Worm (Caenorhabditis elegans): ENCODE measurements around the gene EEED8.4.

Gene EEED8.4

DNA sequence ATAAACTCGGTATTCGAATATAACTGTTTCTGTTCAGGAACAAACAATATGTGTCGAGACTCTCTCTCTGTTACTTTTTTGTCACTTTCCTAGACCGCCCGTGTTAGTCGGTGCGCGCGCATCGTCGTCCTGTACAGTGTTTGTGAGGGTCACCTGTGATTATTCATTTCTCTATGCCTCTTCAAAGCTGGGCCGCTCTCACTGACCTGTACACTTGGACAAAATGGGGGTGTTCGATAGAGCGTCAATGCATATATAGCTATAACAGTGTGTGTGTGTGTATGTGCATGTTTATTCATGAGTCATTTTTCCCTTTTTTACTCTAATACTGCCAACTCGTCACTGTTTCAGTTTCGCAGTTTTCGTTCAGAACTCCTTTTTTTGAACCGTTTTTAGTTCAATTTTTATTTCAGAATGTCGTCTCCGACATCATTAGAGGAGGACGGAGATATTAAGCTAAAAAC lies 29.5 kb upstream of the EEED8.4 start, which contains the start of gene pkc-3:
Gene pkc-3, plus strand, starts transcription at position 414 of the 464 bp plus-strand sequence.
- no peak for TF ChIP-seq unc-62 (GFP tag; optimal IDR thresholded peaks at IDR 0.05)
- TF ChIP-seq gmeb-1 (tag; optimal IDR thresholded peaks at IDR 0.05) = peak; percentile 60
- peak; percentile 17 for TF ChIP-seq C34F6.9 (tag; optimal IDR thresholded peaks at IDR 0.05)
- peak; percentile 56 for TF ChIP-seq ztf-4 (tag; optimal IDR thresholded peaks at IDR 0.05)
- peak; percentile 48 for TF ChIP-seq ama-1 (optimal IDR thresholded peaks at IDR 0.05)
- peak; percentile 85 for TF ChIP-seq sma-3 (GFP tag; optimal IDR thresholded peaks at IDR 0.05)
- no peak for TF ChIP-seq nhr-23 (tag; optimal IDR thresholded peaks at IDR 0.05)
- TF ChIP-seq fos-1 (tag; optimal IDR thresholded peaks at IDR 0.05) = peak; percentile 98
- TF ChIP-seq aly-2 (tag; optimal IDR thresholded peaks at IDR 0.05) = no peak
- peak; percentile 51 for TF ChIP-seq lin-13 (GFP tag; optimal IDR thresholded peaks at IDR 0.05)
- TF ChIP-seq mab-5 (tag; optimal IDR thresholded peaks at IDR 0.05) = no peak
- TF ChIP-seq elt-3 (tag; optimal IDR thresholded peaks at IDR 0.05) = no peak
- TF ChIP-seq nhr-25 (tag; optimal IDR thresholded peaks at IDR 0.05) = peak; percentile 86
- peak; percentile 71 for TF ChIP-seq crh-2 (tag; optimal IDR thresholded peaks at IDR 0.05)
- peak; percentile 62 for TF ChIP-seq F13H6.1 (tag; optimal IDR thresholded peaks at IDR 0.05)
- peak; percentile 50 for TF ChIP-seq blmp-1 (tag; optimal IDR thresholded peaks at IDR 0.05; ENCODE audit: insufficient read depth)
- no peak for TF ChIP-seq ztf-11 (tag; optimal IDR thresholded peaks at IDR 0.05)
- TF ChIP-seq sma-9 (GFP tag; optimal IDR thresholded peaks at IDR 0.05) = peak; percentile 61
- no peak for TF ChIP-seq sma-9 (tag; optimal IDR thresholded peaks at IDR 0.05)
- no peak for TF ChIP-seq ztf-1 (GFP tag; conservative IDR thresholded peaks at IDR 0.05)
- peak; percentile 21 for TF ChIP-seq unc-55 (GFP tag; optimal IDR thresholded peaks at IDR 0.05)
- peak; percentile 5 for TF ChIP-seq sem-4 (tag; optimal IDR thresholded peaks at IDR 0.05)
- TF ChIP-seq nhr-21 (tag; optimal IDR thresholded peaks at IDR 0.05) = peak; percentile 78
- peak; percentile 78 for TF ChIP-seq nhr-129 (tag; optimal IDR thresholded peaks at IDR 0.05)
- no peak for TF ChIP-seq Y55F3AM.14 (GFP tag; optimal IDR thresholded peaks at IDR 0.05)
- peak in 1 of 2 experiments; percentile 65 for TF ChIP-seq lsy-2 (tag; optimal IDR thresholded peaks at IDR 0.05)
- TF ChIP-seq zag-1 (tag; optimal IDR thresholded peaks at IDR 0.05) = no peak
- TF ChIP-seq nhr-77 (tag; optimal IDR thresholded peaks at IDR 0.05) = no peak

ce11 chrII:5384282-5384681 lies 24.8 kb upstream of the EEED8.4 start:
- TF ChIP-seq nhr-10 (tag; optimal IDR thresholded peaks at IDR 0.05) (no peak), C34F6.9 (tag; optimal IDR thresholded peaks at IDR 0.05) (no peak), skn-1 (tag; optimal IDR thresholded peaks at IDR 0.05) (no peak), ceh-82 (tag; optimal IDR thresholded peaks at IDR 0.05) (no peak), lin-39 (tag; optimal IDR thresholded peaks at IDR 0.05) (no peak), crh-2 (tag; optimal IDR thresholded peaks at IDR 0.05) (no peak), F13H6.1 (tag; optimal IDR thresholded peaks at IDR 0.05) (no peak), ceh-16 (tag; optimal IDR thresholded peaks at IDR 0.05) (no peak), unc-55 (GFP tag; optimal IDR thresholded peaks at IDR 0.05) (no peak), ama-1 (optimal IDR thresholded peaks at IDR 0.05) (no peak), unc-62 (GFP tag; optimal IDR thresholded peaks at IDR 0.05) (no peak), mbf-1 (tag; optimal IDR thresholded peaks at IDR 0.05) (no peak), lin-11 (tag; optimal IDR thresholded peaks at IDR 0.05) (no peak), R02D3.7 (tag; optimal IDR thresholded peaks at IDR 0.05) (no peak), nhr-21 (tag; optimal IDR thresholded peaks at IDR 0.05) (no peak), zag-1 (tag; optimal IDR thresholded peaks at IDR 0.05) (no peak), ztf-1 (GFP tag; conservative IDR thresholded peaks at IDR 0.05) (no peak), egl-27 (tag; optimal IDR thresholded peaks at IDR 0.05) (no peak), gmeb-1 (tag; optimal IDR thresholded peaks at IDR 0.05) (no peak)

- TF ChIP-seq skn-1 (tag; optimal IDR thresholded peaks at IDR 0.05) (no peak), nhr-129 (tag; optimal IDR thresholded peaks at IDR 0.05) (no peak), nhr-11 (tag; optimal IDR thresholded peaks at IDR 0.05) (no peak), ZK546.5 (tag; optimal IDR thresholded peaks at IDR 0.05) (no peak), snpc-4 (tag; optimal IDR thresholded peaks at IDR 0.05) (no peak), nhr-25 (tag; optimal IDR thresholded peaks at IDR 0.05) (no peak), unc-62 (GFP tag; optimal IDR thresholded peaks at IDR 0.05) (no peak), nhr-23 (tag; optimal IDR thresholded peaks at IDR 0.05) (no peak), C34F6.9 (tag; optimal IDR thresholded peaks at IDR 0.05) (no peak), mab-5 (tag; optimal IDR thresholded peaks at IDR 0.05) (no peak), sma-3 (GFP tag; optimal IDR thresholded peaks at IDR 0.05) (no peak), ztf-4 (tag; optimal IDR thresholded peaks at IDR 0.05) (no peak), mdl-1 (tag; optimal IDR thresholded peaks at IDR 0.05) (no peak), sem-4 (tag; optimal IDR thresholded peaks at IDR 0.05) (no peak)
Measured at ce11 chrII:5387217-5387616, 21.9 kb upstream of the EEED8.4 start, which contains the start of gene ccpp-6. Gene ccpp-6 (minus strand): TSS chrII:5387317.

All from whole organism, L2 larva.